Worm (Caenorhabditis elegans): Measurements from ENCODE around the gene chca-1.

chca-1 gene

DNA sequence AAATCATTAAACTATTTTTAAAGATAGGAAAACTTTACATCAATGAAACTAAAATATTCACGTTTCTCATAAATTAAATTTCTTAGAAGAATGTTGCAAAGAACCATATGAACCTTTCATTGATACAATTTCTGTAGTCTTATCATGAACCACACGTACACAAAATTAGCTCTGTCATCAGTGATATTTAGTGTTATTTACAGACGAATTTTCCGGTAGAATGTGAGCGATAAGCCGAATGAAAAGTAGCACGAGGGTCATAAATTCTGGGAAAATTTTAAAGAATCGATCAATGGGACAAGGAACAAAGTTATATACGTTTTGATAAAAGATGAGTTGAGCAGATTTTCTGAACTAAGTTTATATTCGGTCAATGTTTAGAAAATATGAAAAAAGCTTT lies 25.3 kb downstream of the chca-1 start:
- peak; percentile 34 for TF ChIP-seq elt-2 (tag; optimal IDR thresholded peaks at IDR 0.05)
- no peak for TF ChIP-seq zip-5 (tag; optimal IDR thresholded peaks at IDR 0.05)

DNA sequence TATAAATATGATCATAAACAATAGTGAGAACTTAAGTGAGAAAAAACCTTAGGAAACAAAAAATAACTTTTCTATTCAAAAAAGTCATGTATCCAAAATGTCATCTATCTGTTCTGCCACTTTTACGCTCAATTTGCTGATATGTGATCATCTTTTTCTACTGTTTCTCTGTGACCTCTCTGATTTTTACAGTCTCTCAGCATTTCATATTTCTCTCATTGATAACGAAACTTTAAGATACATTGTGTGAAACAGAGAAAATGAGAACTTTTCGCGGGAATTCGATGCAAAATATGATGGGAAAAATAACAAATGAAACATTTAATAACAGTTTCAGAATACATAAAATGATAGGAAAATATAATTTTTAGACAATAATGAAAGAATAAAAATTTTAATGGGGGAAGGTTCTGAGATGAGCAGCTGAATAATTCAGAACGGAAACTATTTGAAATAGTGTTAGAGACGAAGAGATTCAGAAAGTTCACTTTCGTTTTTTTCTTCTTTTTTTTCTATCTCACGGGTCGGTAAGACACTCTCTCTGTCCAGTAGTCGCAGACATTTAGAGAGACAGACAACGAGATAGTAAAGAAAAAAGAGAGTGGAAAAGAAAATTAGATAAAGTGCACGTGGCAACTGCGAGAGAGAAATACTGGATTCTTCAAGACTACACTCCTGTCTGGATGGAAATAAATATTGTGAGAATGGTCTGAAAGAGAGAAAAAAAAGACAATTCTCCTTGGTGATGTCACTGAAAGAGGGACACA lies 26.2 kb downstream of the chca-1 start:
- TF ChIP-seq ceh-14 (tag; optimal IDR thresholded peaks at IDR 0.05), result no peak
- peak; percentile 88 for TF ChIP-seq unc-42 (tag; optimal IDR thresholded peaks at IDR 0.05)
- peak; percentile 71 for TF ChIP-seq elt-2 (tag; optimal IDR thresholded peaks at IDR 0.05)
- TF ChIP-seq tbx-7 (tag; optimal IDR thresholded peaks at IDR 0.05), result no peak
- peak; percentile 45 for TF ChIP-seq hlh-30 (tag; optimal IDR thresholded peaks at IDR 0.05; ENCODE audit: insufficient read depth)
- no peak for TF ChIP-seq che-1 (tag; optimal IDR thresholded peaks at IDR 0.05)
- TF ChIP-seq ceh-31 (tag; optimal IDR thresholded peaks at IDR 0.05), result peak; percentile 53
- no peak for TF ChIP-seq lin-11 (tag; optimal IDR thresholded peaks at IDR 0.05)
- TF ChIP-seq hlh-13 (GFP tag; optimal IDR thresholded peaks at IDR 0.05), result no peak
- TF ChIP-seq ceh-18 (tag; optimal IDR thresholded peaks at IDR 0.05), result peak; percentile 7
- no peak for TF ChIP-seq ets-4 (tag; optimal IDR thresholded peaks at IDR 0.05)

- no peak for TF ChIP-seq unc-86 (tag; optimal IDR thresholded peaks at IDR 0.05)
- no peak for TF ChIP-seq hlh-15 (tag; optimal IDR thresholded peaks at IDR 0.05)
- no peak for TF ChIP-seq hlh-30 (tag; optimal IDR thresholded peaks at IDR 0.05; ENCODE audit: insufficient read depth)
- no peak for TF ChIP-seq ceh-34 (tag; optimal IDR thresholded peaks at IDR 0.05)
- TF ChIP-seq eyg-1 (tag; optimal IDR thresholded peaks at IDR 0.05), result no peak
- no peak for TF ChIP-seq ceh-24 (tag; optimal IDR thresholded peaks at IDR 0.05)
- no peak for TF ChIP-seq ref-2 (tag; optimal IDR thresholded peaks at IDR 0.05)
- TF ChIP-seq dve-1 (tag; optimal IDR thresholded peaks at IDR 0.05), result no peak
- no peak for TF ChIP-seq nhr-11 (tag; optimal IDR thresholded peaks at IDR 0.05)
- no peak for TF ChIP-seq K02D7.2 (tag; optimal IDR thresholded peaks at IDR 0.05)
- no peak for TF ChIP-seq elt-4 (tag; optimal IDR thresholded peaks at IDR 0.05)
- no peak for TF ChIP-seq gmeb-2 (tag; optimal IDR thresholded peaks at IDR 0.05)
- TF ChIP-seq ceh-2 (tag; optimal IDR thresholded peaks at IDR 0.05), result no peak
- TF ChIP-seq ceh-14 (tag; optimal IDR thresholded peaks at IDR 0.05), result no peak
- TF ChIP-seq lim-6 (tag; optimal IDR thresholded peaks at IDR 0.05), result no peak
These were observed 26.8 kb downstream of the chca-1 start for ce11 chrIV:9678007-9678406.

- no peak for TF ChIP-seq unc-86 (tag; optimal IDR thresholded peaks at IDR 0.05)
- TF ChIP-seq elt-2 (tag; optimal IDR thresholded peaks at IDR 0.05), result peak; percentile 86
These were observed 28.1 kb downstream of the chca-1 start for ce11 chrIV:9679296-9679695.

DNA sequence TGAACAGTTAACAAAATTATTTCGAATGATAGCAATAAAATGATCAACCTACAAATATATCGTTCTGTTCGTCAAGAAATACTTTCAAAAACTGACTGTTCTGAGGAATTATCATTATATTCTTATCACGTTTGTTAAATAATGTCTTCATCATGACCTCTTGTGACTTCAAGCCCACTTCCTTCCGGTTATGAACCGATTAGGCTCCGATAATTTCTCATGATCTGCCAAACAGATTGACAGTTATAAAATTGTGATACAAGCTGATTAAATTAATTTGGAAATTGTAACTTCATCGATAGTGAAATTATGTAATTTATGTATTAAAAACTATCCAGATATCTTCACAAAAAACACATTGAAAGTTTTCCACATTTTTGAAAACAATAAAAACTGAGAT lies 29.6 kb downstream of the chca-1 start, which contains the start of gene ins-8:
Gene ins-8 (minus strand): TSS at position 101 of the 400 bp plus-strand sequence.
- TF ChIP-seq hlh-15 (tag; optimal IDR thresholded peaks at IDR 0.05), result no peak
- TF ChIP-seq ceh-30 (tag; optimal IDR thresholded peaks at IDR 0.05), result no peak
- no peak for TF ChIP-seq syd-9 (tag; optimal IDR thresholded peaks at IDR 0.05)
- TF ChIP-seq nhr-11 (tag; optimal IDR thresholded peaks at IDR 0.05), result no peak
- TF ChIP-seq tbx-7 (tag; optimal IDR thresholded peaks at IDR 0.05), result no peak
- TF ChIP-seq ttx-3 (tag; optimal IDR thresholded peaks at IDR 0.05), result no peak
- no peak for TF ChIP-seq ceh-22 (tag; optimal IDR thresholded peaks at IDR 0.05)
- no peak for TF ChIP-seq ceh-48 (tag; optimal IDR thresholded peaks at IDR 0.05)
- no peak for TF ChIP-seq mec-3 (tag; optimal IDR thresholded peaks at IDR 0.05; ENCODE audit: borderline replicate concordance)

- TF ChIP-seq pqm-1 (tag; optimal IDR thresholded peaks at IDR 0.05) (no peak), eyg-1 (tag; optimal IDR thresholded peaks at IDR 0.05) (no peak), sox-4 (tag; optimal IDR thresholded peaks at IDR 0.05) (no peak), odd-2 (tag; optimal IDR thresholded peaks at IDR 0.05) (no peak), unc-86 (tag; optimal IDR thresholded peaks at IDR 0.05) (no peak), ceh-34 (tag; optimal IDR thresholded peaks at IDR 0.05) (no peak), unc-3 (GFP tag; conservative IDR thresholded peaks at IDR 0.05) (no peak), unc-3 (tag; optimal IDR thresholded peaks at IDR 0.05) (no peak), zip-5 (tag; optimal IDR thresholded peaks at IDR 0.05) (no peak), C08G9.2 (tag; optimal IDR thresholded peaks at IDR 0.05) (no peak), hlh-15 (tag; optimal IDR thresholded peaks at IDR 0.05) (no peak), ahr-1 (tag; optimal IDR thresholded peaks at IDR 0.05) (no peak), ref-2 (tag; optimal IDR thresholded peaks at IDR 0.05) (no peak), fax-1 (tag; optimal IDR thresholded peaks at IDR 0.05) (no peak), pat-9 (tag; optimal IDR thresholded peaks at IDR 0.05) (no peak)
These were observed 31.3 kb downstream of the chca-1 start, which contains the start of gene ins-7 for ce11 chrIV:9682514-9682913. TSS of gene ins-7 (minus strand) at chrIV:9682845.
